Worm (Caenorhabditis elegans) whole organism, L4 larva: ENCODE data around the gene nhr-50.

Experiments used
- T20F7.1 ChIP-seq: fragments of 200-800 bp; sonication (Bioruptor generic); optimal IDR thresholded peaks from 2 replicates; lab custom pipeline; 2018; ENCODE audit warnings: mild to moderate bottlenecking, missing genetic modification characterization, missing compliant biosample characterization
- ZK546.5 ChIP-seq, 2 experiments: sonication (generic microtip); optimal IDR thresholded peaks; 2 replicates each; lab custom pipeline; 2017; ENCODE audit warnings: missing biosample characterization in 2 of 2, missing genetic modification characterization in 2 of 2
- aha-1 ChIP-seq: fragments of 150-350 bp; peaks from one replicate; lab custom pipeline; 2014; ENCODE audit warnings: missing biosample characterization, missing genetic modification characterization
- ceh-32 ChIP-seq: sonication (generic microtip); optimal IDR thresholded peaks from 2 replicates; lab custom pipeline; 2016; ENCODE audit warnings: mild to moderate bottlenecking, missing genetic modification characterization, missing compliant biosample characterization; ENCODE audit not compliant: poor library complexity
- cey-2 ChIP-seq: sonication (generic microtip); optimal IDR thresholded peaks from 3 replicates; lab custom pipeline; 2017; ENCODE audit warnings: missing genetic modification characterization, mild to moderate bottlenecking, missing compliant biosample characterization, antibody characterized with exemption, borderline replicate concordance; ENCODE audit not compliant: insufficient read depth
- mxl-3 ChIP-seq: fragments of 200-800 bp; sonication (Bioruptor generic); optimal IDR thresholded peaks from 2 replicates; lab custom pipeline; 2018; ENCODE audit warnings: mild to moderate bottlenecking, missing genetic modification characterization, missing compliant biosample characterization
- nhr-41 ChIP-seq: fragments of 200-800 bp; sonication (Bioruptor generic); IDR thresholded peaks from 2 replicates; pipeline ENCODE4 v1.3.6; 2022; ENCODE audit warnings: missing genetic modification reagents, missing genetic modification characterization, missing compliant biosample characterization
- zip-2 ChIP-seq: fragments of 150-350 bp; optimal IDR thresholded peaks from 2 replicates; lab custom pipeline; 2014; ENCODE audit warnings: missing biosample characterization, missing genetic modification characterization

DNA sequence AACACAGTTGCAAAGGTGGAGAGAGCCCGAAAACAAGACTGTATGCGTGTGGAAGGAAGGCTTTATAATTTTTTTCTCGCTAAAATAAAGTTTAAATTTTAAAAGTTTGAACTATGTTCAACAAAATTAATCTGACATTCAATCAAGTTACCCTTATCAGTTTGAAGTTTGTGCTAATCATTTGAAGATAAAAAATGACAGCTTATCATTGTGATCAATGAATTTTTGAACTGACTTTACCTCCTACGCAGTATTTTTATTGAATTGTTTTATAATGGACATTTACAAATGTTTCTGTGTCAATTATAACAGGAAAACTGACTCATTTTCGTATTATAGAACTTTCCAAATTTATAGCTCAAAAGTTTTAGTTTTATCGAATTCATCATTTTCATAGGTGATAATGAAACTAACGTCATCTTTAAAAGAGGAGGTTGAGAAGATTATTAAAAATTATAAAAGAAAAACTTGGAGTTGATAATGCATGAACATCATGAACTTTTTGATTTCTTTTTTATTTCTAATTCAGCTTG, 22.1 kb downstream of the nhr-50 start, which contains the start of gene oac-20:
- TF ChIP-seq ceh-32 (tag; lab: Kevin White, UChicago) (no peak), T20F7.1 (GFP tag; lab: Kevin White, UChicago) (no peak), cey-2 (tag; lab: Kevin White, UChicago) (no peak), aha-1 (tag; lab: Kevin White, UChicago) (no peak), nhr-41 (GFP tag; lab: Robert Waterston, UW) (no peak), mxl-3 (GFP tag; lab: Kevin White, UChicago) (no peak), ZK546.5 (tag; optimal IDR thresholded peaks at IDR 0.05; lab: Kevin White, UChicago) (no peak), zip-2 (tag; lab: Kevin White, UChicago) (no peak)
